Worm (Caenorhabditis elegans) whole organism, early embryonic: ENCODE results near the gene gmap-3.

Source experiments
- F13C5.2 ChIP-seq: sonication (generic microtip); optimal IDR thresholded peaks from 2 replicates; lab custom pipeline; 2017; ENCODE audit warnings: mild to moderate bottlenecking, missing genetic modification characterization, inconsistent platforms, missing compliant biosample characterization
- aly-1 ChIP-seq: sonication (generic microtip); optimal IDR thresholded peaks from 2 replicates; lab custom pipeline; 2016; ENCODE audit warnings: missing genetic modification characterization, missing compliant biosample characterization
- ama-1 ChIP-seq: fragments of 150-350 bp; optimal IDR thresholded peaks from 2 replicates; lab custom pipeline; 2014
- ceh-13 ChIP-seq: fragments of 200-800 bp; sonication (Bioruptor generic); optimal IDR thresholded peaks from 2 replicates; lab custom pipeline; 2018; ENCODE audit warnings: mild to moderate bottlenecking, missing genetic modification characterization, missing compliant biosample characterization
- flt-1 ChIP-seq: fragments of 200-800 bp; sonication (Bioruptor generic); IDR thresholded peaks from 2 replicates; pipeline ENCODE4 v1.3.6; 2022; ENCODE audit warnings: missing genetic modification characterization, missing compliant biosample characterization
- hmbx-1 ChIP-seq: sonication (generic microtip); optimal IDR thresholded peaks from 2 replicates; lab custom pipeline; 2016; ENCODE audit warnings: mild to moderate bottlenecking, missing genetic modification characterization, missing compliant biosample characterization
- hmg-4 ChIP-seq: fragments of 200-800 bp; sonication (Bioruptor generic); optimal IDR thresholded peaks from 2 replicates; lab custom pipeline; 2018; ENCODE audit warnings: mild to moderate bottlenecking, missing genetic modification characterization, missing compliant biosample characterization
- hnd-1 ChIP-seq: sonication (generic microtip); optimal IDR thresholded peaks from 2 replicates; lab custom pipeline; 2016; ENCODE audit warnings: missing genetic modification characterization, missing compliant biosample characterization
- sea-1 ChIP-seq: fragments of 200-800 bp; sonication (Bioruptor generic); conservative IDR thresholded peaks from 2 replicates; pipeline ENCODE4 v1.3.6; 2022; ENCODE audit warnings: missing genetic modification characterization, missing compliant biosample characterization
- tbx-11 ChIP-seq: fragments of 200-800 bp; sonication (Bioruptor generic); IDR thresholded peaks from 2 replicates; pipeline ENCODE4 v1.3.6; 2022; ENCODE audit warnings: missing genetic modification characterization, missing compliant biosample characterization

- TF ChIP-seq hmbx-1 (tag; lab: Kevin White, UChicago) (no peak), ama-1 (lab: Kevin White, UChicago) (no peak), ceh-13 (GFP tag; lab: Kevin White, UChicago) (no peak), sea-1 (GFP tag; lab: Robert Waterston, UW) (no peak), aly-1 (tag; lab: Kevin White, UChicago) (no peak), flt-1 (GFP tag; lab: Robert Waterston, UW) (no peak), tbx-11 (GFP tag; lab: Robert Waterston, UW) (no peak), F13C5.2 (tag; lab: Kevin White, UChicago) (no peak), hnd-1 (tag; lab: Kevin White, UChicago) (no peak), hmg-4 (GFP tag; lab: Kevin White, UChicago) (no peak)
Measured at ce11 chrX:12915058-12915457, 25.7 kb downstream of the gmap-3 start.
